Fruit fly (Drosophila melanogaster) S2 (cell line): Measurements from ENCODE around the gene Sirt7.

Source experiments
- CG8478 ChIP-seq: fragments of >200 bp; optimal IDR thresholded peaks from 2 replicates; lab custom pipeline; 2018
- CTCF ChIP-seq, 2 experiments: fragments of >200 bp; optimal IDR thresholded peaks; 2 replicates each; lab custom pipeline; 2018

dm6 chr3R:29094152-29094551, 38.4 kb downstream of the Sirt7 start:
- no peak for TF ChIP-seq CG8478 (lab: Kevin White, UChicago)
- TF ChIP-seq CTCF (optimal IDR thresholded peaks at IDR 0.05; lab: Kevin White, UChicago) = no peak
